Worm (Caenorhabditis elegans) whole organism, mixed stage, embryonic: ENCODE measurements around the gene K08H2.10.

Experiments used
- M03D4.4 ChIP-seq: sonication (generic microtip); optimal IDR thresholded peaks from 2 replicates; lab custom pipeline; 2017; ENCODE audit warnings: mild to moderate bottlenecking, missing genetic modification characterization, missing compliant biosample characterization
- bed-3 ChIP-seq: fragments of 200-800 bp; sonication (Bioruptor generic); optimal IDR thresholded peaks from 3 replicates; lab custom pipeline; 2018; ENCODE audit warnings: mild to moderate bottlenecking, missing genetic modification characterization, moderate library complexity, missing compliant biosample characterization
- blmp-1 ChIP-seq: fragments of 150-350 bp; optimal IDR thresholded peaks from 2 replicates; lab custom pipeline; 2014; ENCODE audit warnings: missing biosample characterization, missing genetic modification characterization
- ceh-39 ChIP-seq: fragments of 150-350 bp; optimal IDR thresholded peaks from 2 replicates; lab custom pipeline; 2014; ENCODE audit warnings: missing biosample characterization, missing genetic modification characterization
- ceh-43 ChIP-seq: fragments of 200-800 bp; sonication (Bioruptor generic); optimal IDR thresholded peaks from 2 replicates; lab custom pipeline; 2018; ENCODE audit warnings: mild to moderate bottlenecking, missing genetic modification characterization, moderate library complexity, missing compliant biosample characterization
- ces-1 ChIP-seq: fragments of 150-350 bp; optimal IDR thresholded peaks from 2 replicates; lab custom pipeline; 2014; ENCODE audit warnings: missing biosample characterization, missing genetic modification reagents, missing genetic modification characterization
- cnd-1 ChIP-seq: fragments of 200-800 bp; sonication (Bioruptor generic); optimal IDR thresholded peaks from 2 replicates; lab custom pipeline; 2018; ENCODE audit warnings: mild to moderate bottlenecking, missing genetic modification characterization, missing compliant biosample characterization
- drap-1 ChIP-seq: fragments of 200-800 bp; sonication (Bioruptor generic); optimal IDR thresholded peaks from 3 replicates; lab custom pipeline; 2018; ENCODE audit warnings: mild to moderate bottlenecking, missing genetic modification characterization, missing compliant biosample characterization
- elt-1 ChIP-seq: sonication (generic microtip); optimal IDR thresholded peaks from 2 replicates; lab custom pipeline; 2017; ENCODE audit warnings: missing genetic modification characterization, mild to moderate bottlenecking, missing compliant biosample characterization, antibody characterized with exemption, moderate library complexity, borderline replicate concordance; ENCODE audit not compliant: insufficient read depth
- elt-3 ChIP-seq: fragments of 150-350 bp; optimal IDR thresholded peaks from 2 replicates; lab custom pipeline; 2014; ENCODE audit warnings: missing biosample characterization, missing genetic modification characterization
- flh-1 ChIP-seq: fragments of 200-800 bp; sonication (Bioruptor generic); optimal IDR thresholded peaks from 2 replicates; lab custom pipeline; 2018; ENCODE audit warnings: mild to moderate bottlenecking, missing genetic modification characterization, moderate library complexity, missing compliant biosample characterization
- ham-2 ChIP-seq: fragments of 200-800 bp; sonication (Bioruptor generic); optimal IDR thresholded peaks from 2 replicates; lab custom pipeline; 2018; ENCODE audit warnings: mild to moderate bottlenecking, missing genetic modification characterization, missing compliant biosample characterization
- hlh-1 ChIP-seq: fragments of 150-350 bp; optimal IDR thresholded peaks from 2 replicates; lab custom pipeline; 2014; ENCODE audit warnings: missing biosample characterization, missing genetic modification reagents, missing genetic modification characterization
- lin-13 ChIP-seq: fragments of 150-350 bp; optimal IDR thresholded peaks from 2 replicates; lab custom pipeline; 2014; ENCODE audit warnings: missing biosample characterization, missing genetic modification characterization
- lin-32 ChIP-seq: fragments of 200-800 bp; sonication (Bioruptor generic); optimal IDR thresholded peaks from 2 replicates; lab custom pipeline; 2018; ENCODE audit warnings: mild to moderate bottlenecking, missing genetic modification characterization, missing compliant biosample characterization
- lsy-2 ChIP-seq: fragments of 150-350 bp; optimal IDR thresholded peaks from 2 replicates; lab custom pipeline; 2014; ENCODE audit warnings: missing biosample characterization, missing genetic modification characterization
- mep-1 ChIP-seq: fragments of 150-350 bp; optimal IDR thresholded peaks from 2 replicates; lab custom pipeline; 2017; ENCODE audit warnings: missing biosample characterization, missing genetic modification reagents, missing genetic modification characterization, inconsistent platforms
- mls-2 ChIP-seq: sonication (generic microtip); optimal IDR thresholded peaks from 2 replicates; lab custom pipeline; 2016; ENCODE audit warnings: mild to moderate bottlenecking, missing genetic modification characterization, moderate library complexity, missing compliant biosample characterization
- nhr-12 ChIP-seq: fragments of 150-350 bp; optimal IDR thresholded peaks from 2 replicates; lab custom pipeline; 2014; ENCODE audit warnings: missing biosample characterization, missing genetic modification characterization
- nhr-2 ChIP-seq: fragments of 150-350 bp; optimal IDR thresholded peaks from 2 replicates; lab custom pipeline; 2014; ENCODE audit warnings: missing biosample characterization, missing genetic modification characterization
- nhr-237 ChIP-seq: fragments of 150-350 bp; optimal IDR thresholded peaks from 2 replicates; lab custom pipeline; 2014; ENCODE audit warnings: missing biosample characterization, missing genetic modification characterization
- nhr-28 ChIP-seq: fragments of 150-350 bp; optimal IDR thresholded peaks from 2 replicates; lab custom pipeline; 2014; ENCODE audit warnings: missing biosample characterization, missing genetic modification characterization
- nhr-76 ChIP-seq: sonication (generic microtip); optimal IDR thresholded peaks from 2 replicates; lab custom pipeline; 2017; ENCODE audit warnings: missing biosample characterization, missing genetic modification characterization
- pha-4 ChIP-seq: fragments of 150-350 bp; optimal IDR thresholded peaks from 2 replicates; lab custom pipeline; 2018; ENCODE audit warnings: missing biosample characterization, missing genetic modification reagents, missing genetic modification characterization
- snpc-4 ChIP-seq: fragments of 150-350 bp; optimal IDR thresholded peaks from 2 replicates; lab custom pipeline; 2014; ENCODE audit warnings: missing biosample characterization, missing genetic modification characterization
- sptf-1 ChIP-seq: sonication (generic microtip); optimal IDR thresholded peaks from 2 replicates; lab custom pipeline; 2017; ENCODE audit warnings: mild to moderate bottlenecking, missing genetic modification characterization, moderate library complexity, missing compliant biosample characterization
- tbx-8 ChIP-seq: fragments of 200-800 bp; sonication (Bioruptor generic); optimal IDR thresholded peaks from 2 replicates; lab custom pipeline; 2018; ENCODE audit warnings: mild to moderate bottlenecking, missing genetic modification characterization, moderate library complexity, missing compliant biosample characterization
- unc-120 ChIP-seq: sonication (generic microtip); optimal IDR thresholded peaks from 2 replicates; lab custom pipeline; 2017; ENCODE audit warnings: missing genetic modification characterization, missing compliant biosample characterization; ENCODE audit not compliant: poor library complexity, severe bottlenecking
- unc-39 ChIP-seq: fragments of 150-350 bp; optimal IDR thresholded peaks from 2 replicates; lab custom pipeline; 2014; ENCODE audit warnings: missing biosample characterization, missing genetic modification characterization
- unc-62 ChIP-seq: fragments of 150-350 bp; optimal IDR thresholded peaks from 2 replicates; lab custom pipeline; 2014; ENCODE audit warnings: missing biosample characterization, missing genetic modification reagents, missing genetic modification characterization

The K08H2.10 gene

ce11 chrX:13242231-13242630, 15.4 kb upstream of the K08H2.10 start, which contains the start of gene K08H2.5:
Gene K08H2.5 (minus strand): TSS chrX:13242331.
- no peak for TF ChIP-seq bed-3
- TF ChIP-seq ces-1 (GFP tag; lab: Kevin White, UChicago) = no peak
- TF ChIP-seq elt-1 (tag; lab: Kevin White, UChicago) = no peak
- no peak for TF ChIP-seq unc-62
- TF ChIP-seq lin-13 = no peak

ce11 chrX:13245090-13245489, 12.5 kb upstream of the K08H2.10 start, which contains the start of gene hpl-1:
Gene hpl-1 (plus strand): TSS chrX:13245390.
- TF ChIP-seq drap-1 = no peak
- TF ChIP-seq ceh-39 (tag; lab: Kevin White, UChicago) = no peak
- no peak for TF ChIP-seq M03D4.4 (tag; lab: Kevin White, UChicago)
- TF ChIP-seq snpc-4 = no peak
- no peak for TF ChIP-seq tbx-8 (GFP tag; lab: Kevin White, UChicago)

ce11 chrX:13246668-13247358, 10.8 kb upstream of the K08H2.10 start:
- TF ChIP-seq lin-32 (GFP tag; lab: Kevin White, UChicago) (no peak), ham-2 (GFP tag; lab: Kevin White, UChicago) (no peak), lsy-2 (tag; lab: Kevin White, UChicago) (no peak), ces-1 (GFP tag; lab: Kevin White, UChicago) (peak; percentile 99), nhr-76 (tag; lab: Kevin White, UChicago) (no peak)

ce11 chrX:13247614-13248013, 10.0 kb upstream of the K08H2.10 start:
- no peak for TF ChIP-seq ceh-43 (GFP tag; lab: Kevin White, UChicago)
- no peak for TF ChIP-seq unc-120 (tag; lab: Kevin White, UChicago)
- no peak for TF ChIP-seq tbx-8 (GFP tag; lab: Kevin White, UChicago)
- no peak for TF ChIP-seq lin-32 (GFP tag; lab: Kevin White, UChicago)
- no peak for TF ChIP-seq mls-2 (tag; lab: Kevin White, UChicago)
- TF ChIP-seq M03D4.4 (tag; lab: Kevin White, UChicago) = no peak
- TF ChIP-seq flh-1 = no peak
- no peak for TF ChIP-seq unc-39 (tag; lab: Kevin White, UChicago)
- no peak for TF ChIP-seq unc-62
- TF ChIP-seq bed-3 = no peak
- TF ChIP-seq ces-1 (GFP tag; lab: Kevin White, UChicago) = no peak
- TF ChIP-seq hlh-1 (tag; lab: Kevin White, UChicago) = no peak
- TF ChIP-seq ceh-39 (tag; lab: Kevin White, UChicago) = no peak
- no peak for TF ChIP-seq nhr-12 (tag; lab: Kevin White, UChicago)
- TF ChIP-seq blmp-1 (tag; lab: Kevin White, UChicago) = no peak
- TF ChIP-seq elt-3 (tag; lab: Kevin White, UChicago) = no peak
- no peak for TF ChIP-seq nhr-237 (tag; lab: Kevin White, UChicago)
- no peak for TF ChIP-seq drap-1
- TF ChIP-seq mep-1 (tag; lab: Kevin White, UChicago) = no peak
- no peak for TF ChIP-seq nhr-76 (tag; lab: Kevin White, UChicago)

- TF ChIP-seq drap-1 (no peak), elt-1 (tag; lab: Kevin White, UChicago) (peak; percentile 38)
- TF ChIP-seq, all 35 proteins: peak for 1
Measured at ce11 chrX:13248265-13248664, 9.3 kb upstream of the K08H2.10 start, which contains the start of gene K08H2.7. Gene K08H2.7 (minus strand): TSS chrX:13248437.

ce11 chrX:13249102-13249501, 8.5 kb upstream of the K08H2.10 start:
- TF ChIP-seq blmp-1 (tag; lab: Kevin White, UChicago) (no peak), nhr-237 (tag; lab: Kevin White, UChicago) (no peak), nhr-28 (no peak), ceh-43 (GFP tag; lab: Kevin White, UChicago) (no peak), mls-2 (tag; lab: Kevin White, UChicago) (no peak), elt-3 (tag; lab: Kevin White, UChicago) (no peak), nhr-2 (no peak), unc-62 (no peak), sptf-1 (tag; lab: Kevin White, UChicago) (no peak), ham-2 (GFP tag; lab: Kevin White, UChicago) (no peak), cnd-1 (tag; lab: Kevin White, UChicago) (no peak), snpc-4 (no peak), pha-4 (tag; lab: Kevin White, UChicago) (no peak)
